Fruit fly (Drosophila melanogaster): ENCODE data around the gene ec.

Gene ec

DNA sequence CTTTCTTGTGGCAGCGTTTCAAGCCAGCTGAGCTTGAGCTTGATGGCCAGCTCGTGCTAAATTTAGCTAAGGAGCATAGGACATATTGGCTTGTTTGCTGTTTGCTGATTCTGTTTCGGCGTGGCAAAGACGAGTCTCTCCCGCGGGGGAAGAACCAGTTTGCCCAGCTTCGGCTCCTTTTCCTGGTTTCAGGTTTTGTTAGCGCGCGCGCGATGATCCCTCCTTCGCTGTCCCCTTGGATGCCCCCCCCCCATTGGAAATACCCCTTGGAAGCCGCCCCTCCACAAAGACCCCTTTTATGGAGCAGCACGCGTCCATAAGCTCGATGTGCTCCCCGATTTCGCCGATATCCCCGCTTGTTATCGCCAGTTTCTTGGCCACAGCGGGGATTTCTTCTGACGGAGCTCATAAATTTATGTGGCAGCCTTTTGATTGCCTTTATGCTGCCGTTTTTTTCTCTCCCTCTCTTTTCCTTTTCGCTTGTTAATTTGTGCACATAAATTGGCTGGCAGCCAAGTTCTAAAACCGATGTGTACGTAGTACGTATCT lies 21.7 kb downstream of the ec start:
- TF ChIP-seq CG4496 (GFP tag; IDR thresholded peaks at IDR 0.05) (0 out of 3 replicates have a peak, but pooled peaks have one; percentile 10), gl (tag; optimal IDR thresholded peaks at IDR 0.05) (no peak), CG34367 (tag; optimal IDR thresholded peaks at IDR 0.05) (no peak), Ets98B (GFP tag; IDR thresholded peaks at IDR 0.05) (no peak), CG15710 (tag; optimal IDR thresholded peaks at IDR 0.05) (no peak), CG9948 (tag; optimal IDR thresholded peaks at IDR 0.05) (no peak), CG12605 (GFP tag; IDR thresholded peaks at IDR 0.05) (no peak), CG32121 (GFP tag; IDR thresholded peaks at IDR 0.05) (no peak), CG8301 (tag; optimal IDR thresholded peaks at IDR 0.05) (no peak), CG17806 (tag; optimal IDR thresholded peaks at IDR 0.05) (no peak), Pif1B (GFP tag; optimal IDR thresholded peaks at IDR 0.05) (no peak), CG8159 (tag; optimal IDR thresholded peaks at IDR 0.05) (no peak), CG13204 (GFP tag; optimal IDR thresholded peaks at IDR 0.05) (no peak), EcR (GFP tag; optimal IDR thresholded peaks at IDR 0.05) (peak; percentile 70)

DNA sequence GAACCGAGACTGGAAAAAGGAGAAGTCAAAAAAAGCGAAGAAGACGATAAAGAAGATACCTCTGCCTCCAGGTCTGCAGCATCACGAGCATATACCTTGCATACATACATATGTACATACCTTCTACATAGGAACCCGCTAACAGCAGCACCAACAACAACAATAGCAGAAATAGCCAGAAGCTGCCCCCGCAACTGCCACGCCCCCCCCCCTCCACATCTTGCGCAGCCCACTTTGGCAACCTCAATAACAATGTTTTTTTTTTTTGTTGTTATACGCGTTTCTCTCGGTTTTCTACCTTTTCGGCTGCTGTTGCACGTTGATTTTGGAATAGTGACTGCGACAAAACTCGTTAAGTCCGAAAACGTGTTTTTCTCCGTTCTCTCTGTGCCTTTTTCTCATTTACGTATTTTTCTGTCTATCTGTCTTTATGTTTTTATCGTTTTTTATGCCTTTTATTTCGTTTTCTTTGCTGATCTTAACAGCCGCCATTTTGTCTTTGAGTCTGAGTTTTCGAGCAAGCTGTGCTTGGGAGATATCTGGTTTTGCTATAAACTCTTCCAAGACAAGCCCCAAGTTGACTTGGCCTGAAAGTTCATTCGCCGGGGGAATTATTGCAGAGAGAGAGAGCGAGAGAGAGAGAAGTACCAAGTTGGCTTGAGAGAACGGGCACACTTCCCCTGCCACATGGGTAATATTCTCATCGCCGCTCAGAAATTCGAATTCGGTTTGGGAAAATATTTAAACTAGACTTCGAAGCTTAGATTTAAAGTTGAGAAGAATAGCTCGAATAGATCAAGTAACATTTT lies 23.7 kb downstream of the ec start:
- TF ChIP-seq CG8159 (tag; optimal IDR thresholded peaks at IDR 0.05) (peak; percentile 41), CG10348 (GFP tag; IDR thresholded peaks at IDR 0.05) (no peak), CG12605 (GFP tag; IDR thresholded peaks at IDR 0.05) (peak; percentile 71), CG13204 (GFP tag; optimal IDR thresholded peaks at IDR 0.05) (peak; percentile 49), Snoo (tag; optimal IDR thresholded peaks at IDR 0.05) (no peak), CG17806 (tag; optimal IDR thresholded peaks at IDR 0.05) (peak; percentile 36), CG34367 (tag; optimal IDR thresholded peaks at IDR 0.05) (peak; percentile 58), Pif1B (GFP tag; optimal IDR thresholded peaks at IDR 0.05) (peak; percentile 34), CG4496 (GFP tag; IDR thresholded peaks at IDR 0.05) (peak; percentile 76; the same call in 2 of the 3 replicates), D1 (tag; optimal IDR thresholded peaks at IDR 0.05) (no peak), fd96Ca (GFP tag; IDR thresholded peaks at IDR 0.05) (peak; percentile 33; the same call in 1 of the 3 replicates), gl (tag; optimal IDR thresholded peaks at IDR 0.05) (peak; percentile 77), EcR (GFP tag; optimal IDR thresholded peaks at IDR 0.05) (peak; percentile 75), CG32121 (GFP tag; IDR thresholded peaks at IDR 0.05) (no peak), CG8301 (tag; optimal IDR thresholded peaks at IDR 0.05) (no peak), CG9948 (tag; optimal IDR thresholded peaks at IDR 0.05) (no peak), Pif1A (GFP tag; optimal IDR thresholded peaks at IDR 0.05) (peak; percentile 54), rn (GFP tag; IDR thresholded peaks at IDR 0.05) (no peak), CG14655 (GFP tag; optimal IDR thresholded peaks at IDR 0.05) (no peak), Ets98B (GFP tag; IDR thresholded peaks at IDR 0.05) (peak; percentile 62; the same call in 1 of the 2 replicates), CG15710 (tag; optimal IDR thresholded peaks at IDR 0.05) (peak; percentile 37)

DNA sequence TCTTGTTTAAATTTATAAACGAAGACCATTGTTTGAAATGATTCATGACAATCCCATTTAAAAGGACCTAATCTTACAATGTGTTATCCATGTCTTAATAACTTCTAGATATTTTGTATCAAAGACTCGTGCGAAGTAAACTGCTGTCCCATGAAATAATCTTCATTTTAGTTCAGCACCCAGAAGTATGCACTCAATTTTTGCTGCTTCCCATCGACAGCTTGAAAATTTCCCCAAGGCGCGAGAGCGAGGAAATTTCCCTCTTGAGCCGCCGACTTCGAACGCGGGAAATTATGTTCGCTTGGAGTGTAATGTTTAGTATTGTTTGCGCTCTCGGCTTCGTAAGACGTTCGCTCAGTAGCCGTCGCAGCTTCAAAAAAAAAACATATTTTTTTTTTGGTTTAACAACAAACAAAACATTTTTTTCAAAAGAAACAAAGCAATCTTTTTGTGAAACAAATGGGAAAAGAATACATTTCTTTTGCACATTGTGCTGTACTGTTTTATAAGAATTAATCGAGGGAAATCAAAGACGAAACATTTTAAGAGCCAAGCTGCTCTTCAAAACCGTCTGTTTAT lies 24.4 kb downstream of the ec start:
- TF ChIP-seq Ets98B (GFP tag; IDR thresholded peaks at IDR 0.05) (0 out of 2 replicates have a peak, but pooled peaks have one; percentile 11), CG14655 (GFP tag; optimal IDR thresholded peaks at IDR 0.05) (no peak), CG15710 (tag; optimal IDR thresholded peaks at IDR 0.05) (no peak), CG32121 (GFP tag; IDR thresholded peaks at IDR 0.05) (no peak), CG13204 (GFP tag; optimal IDR thresholded peaks at IDR 0.05) (no peak)

DNA sequence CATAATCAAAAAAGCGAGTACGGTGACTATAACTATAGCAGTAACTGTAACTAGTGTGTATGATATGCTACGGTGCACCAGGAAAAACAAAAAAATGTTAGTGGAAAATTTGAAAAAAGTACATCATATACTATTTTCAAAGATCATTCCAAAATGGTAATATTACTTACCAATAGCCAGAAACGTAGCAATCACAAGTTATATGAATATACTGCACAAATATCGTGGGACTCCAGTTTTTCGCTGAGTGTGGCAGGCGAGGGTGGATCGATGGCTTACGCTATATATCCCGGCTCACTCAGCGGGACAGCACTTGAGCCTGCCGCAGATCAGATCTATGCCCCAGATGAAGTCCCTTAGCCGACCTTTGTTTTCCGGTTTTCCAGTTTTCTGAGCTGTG lies 26.1 kb downstream of the ec start:
- TF ChIP-seq CG32121 (GFP tag; IDR thresholded peaks at IDR 0.05), result peak; percentile 44; the same call in 1 of the 2 replicates
- TF ChIP-seq CG8301 (tag; optimal IDR thresholded peaks at IDR 0.05), result no peak
- 0 out of 2 replicates have a peak, but pooled peaks have one; percentile 17 for TF ChIP-seq Ets98B (GFP tag; IDR thresholded peaks at IDR 0.05)

DNA sequence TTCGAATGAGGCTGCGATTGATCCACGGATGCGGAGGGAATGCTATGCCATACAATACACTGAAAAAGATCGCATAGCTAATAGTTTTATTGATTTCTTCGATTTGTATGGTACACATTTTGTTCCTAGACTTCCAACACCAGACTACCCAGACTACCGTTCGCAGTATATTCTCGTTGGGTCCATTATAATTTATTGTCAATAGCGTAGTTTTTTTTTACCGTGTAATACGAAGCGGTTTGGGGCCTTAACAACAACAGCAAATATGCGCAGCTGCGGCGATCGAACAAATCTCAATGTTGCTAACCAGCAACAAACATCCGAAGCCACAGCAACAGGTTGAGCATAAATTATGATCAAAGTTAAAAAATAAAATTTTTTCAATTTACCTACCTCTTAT lies 27.1 kb downstream of the ec start:
- TF ChIP-seq EcR (GFP tag; optimal IDR thresholded peaks at IDR 0.05), result no peak
- peak; percentile 62 for TF ChIP-seq CG12605 (GFP tag; IDR thresholded peaks at IDR 0.05)
- TF ChIP-seq CG14655 (GFP tag; optimal IDR thresholded peaks at IDR 0.05), result peak; percentile 70
- peak; percentile 41 for TF ChIP-seq CG8159 (tag; optimal IDR thresholded peaks at IDR 0.05)
- TF ChIP-seq Ets98B (GFP tag; IDR thresholded peaks at IDR 0.05), result peak; percentile 79
- TF ChIP-seq Pif1B (GFP tag; optimal IDR thresholded peaks at IDR 0.05), result peak; percentile 40
- peak; percentile 46 for TF ChIP-seq CG17806 (tag; optimal IDR thresholded peaks at IDR 0.05)
- TF ChIP-seq CG9948 (tag; optimal IDR thresholded peaks at IDR 0.05), result peak; percentile 44
- peak; percentile 76 for TF ChIP-seq CG32121 (GFP tag; IDR thresholded peaks at IDR 0.05)
- TF ChIP-seq Pif1A (GFP tag; optimal IDR thresholded peaks at IDR 0.05), result peak; percentile 45
- TF ChIP-seq CG4496 (GFP tag; IDR thresholded peaks at IDR 0.05), result peak; percentile 85
- TF ChIP-seq CG34367 (tag; optimal IDR thresholded peaks at IDR 0.05), result peak; percentile 17
- TF ChIP-seq D1 (tag; optimal IDR thresholded peaks at IDR 0.05), result no peak
- peak; percentile 55 for TF ChIP-seq CG15710 (tag; optimal IDR thresholded peaks at IDR 0.05)
- TF ChIP-seq CG8301 (tag; optimal IDR thresholded peaks at IDR 0.05), result peak; percentile 69
- no peak for TF ChIP-seq CG13204 (GFP tag; optimal IDR thresholded peaks at IDR 0.05)
- no peak for TF ChIP-seq rn (GFP tag; IDR thresholded peaks at IDR 0.05)
- no peak for TF ChIP-seq Snoo (tag; optimal IDR thresholded peaks at IDR 0.05)
- no peak for TF ChIP-seq CG10348 (GFP tag; IDR thresholded peaks at IDR 0.05)
- no peak for TF ChIP-seq gl (tag; optimal IDR thresholded peaks at IDR 0.05)
- TF ChIP-seq fd96Ca (GFP tag; IDR thresholded peaks at IDR 0.05), result peak; percentile 83

Data from whole organism, pupa.